Worm (Caenorhabditis elegans) whole organism, L4 larva: ENCODE measurements around the gene Y69H2.9.

Experiments used
- F37D6.2 ChIP-seq: sonication (generic microtip); optimal IDR thresholded peaks from 2 replicates; lab custom pipeline; 2016; ENCODE audit warnings: mild to moderate bottlenecking, missing genetic modification characterization, missing compliant biosample characterization
- T20F7.1 ChIP-seq: fragments of 200-800 bp; sonication (Bioruptor generic); optimal IDR thresholded peaks from 2 replicates; lab custom pipeline; 2018; ENCODE audit warnings: mild to moderate bottlenecking, missing genetic modification characterization, missing compliant biosample characterization
- Y48G9A.11 ChIP-seq: fragments of 200-800 bp; sonication (Bioruptor generic); IDR thresholded peaks from 2 replicates; pipeline ENCODE4 v1.3.6; 2022; ENCODE audit warnings: missing genetic modification reagents, missing genetic modification characterization, missing compliant biosample characterization
- Y5F2A.4 ChIP-seq: fragments of 200-800 bp; sonication (Bioruptor generic); optimal IDR thresholded peaks from 2 replicates; lab custom pipeline; 2018; ENCODE audit warnings: mild to moderate bottlenecking, missing genetic modification characterization, missing compliant biosample characterization
- ZK546.5 ChIP-seq, 2 experiments: sonication (generic microtip); optimal IDR thresholded peaks; 2 replicates each; lab custom pipeline; 2017; ENCODE audit warnings: missing biosample characterization in 2 of 2, missing genetic modification characterization in 2 of 2
- ama-1 ChIP-seq: fragments of 150-350 bp; optimal IDR thresholded peaks from 2 replicates; lab custom pipeline; 2014; ENCODE audit warnings: inconsistent platforms, mixed read lengths
- arid-1 ChIP-seq: fragments of 200-800 bp; sonication (Bioruptor generic); conservative IDR thresholded peaks from 2 replicates; pipeline ENCODE4 v1.3.6; 2022; ENCODE audit warnings: missing genetic modification reagents, missing genetic modification characterization, missing compliant biosample characterization
- ceh-28 ChIP-seq: fragments of 150-350 bp; optimal IDR thresholded peaks from 2 replicates; lab custom pipeline; 2014; ENCODE audit warnings: missing biosample characterization, missing genetic modification reagents, missing genetic modification characterization
- ceh-62 ChIP-seq: sonication (generic microtip); optimal IDR thresholded peaks from 2 replicates; lab custom pipeline; 2017; ENCODE audit warnings: missing biosample characterization, missing genetic modification characterization
- ceh-82 ChIP-seq: sonication (generic microtip); optimal IDR thresholded peaks from 2 replicates; lab custom pipeline; 2017; ENCODE audit warnings: missing biosample characterization, missing genetic modification characterization
- cey-2 ChIP-seq: sonication (generic microtip); optimal IDR thresholded peaks from 3 replicates; lab custom pipeline; 2017; ENCODE audit warnings: missing genetic modification characterization, mild to moderate bottlenecking, missing compliant biosample characterization, antibody characterized with exemption, borderline replicate concordance; ENCODE audit not compliant: insufficient read depth
- dmd-9 ChIP-seq: fragments of 200-800 bp; sonication (Bioruptor generic); IDR thresholded peaks from 2 replicates; pipeline ENCODE4 v1.3.6; 2022; ENCODE audit warnings: missing genetic modification reagents, missing genetic modification characterization, missing compliant biosample characterization
- dpl-1 ChIP-seq: fragments of 150-350 bp; optimal IDR thresholded peaks from 2 replicates; lab custom pipeline; 2014; ENCODE audit warnings: missing biosample characterization, missing genetic modification reagents, missing genetic modification characterization
- duxl-1 ChIP-seq: sonication (generic microtip); optimal IDR thresholded peaks from 2 replicates; lab custom pipeline; 2016; ENCODE audit warnings: mild to moderate bottlenecking, missing genetic modification characterization, moderate library complexity, missing compliant biosample characterization; ENCODE audit not compliant: poor library complexity
- dve-1 ChIP-seq: sonication (generic microtip); optimal IDR thresholded peaks from 2 replicates; lab custom pipeline; 2017; ENCODE audit warnings: antibody characterized with exemption, mild to moderate bottlenecking, missing genetic modification characterization, missing compliant biosample characterization; ENCODE audit not compliant: insufficient read depth
- egl-43 ChIP-seq: fragments of 200-800 bp; sonication (Bioruptor generic); IDR thresholded peaks from 2 replicates; pipeline ENCODE4 v1.3.6; 2022; ENCODE audit warnings: missing genetic modification reagents, missing genetic modification characterization, missing compliant biosample characterization
- fkh-10 ChIP-seq: fragments of 150-350 bp; optimal IDR thresholded peaks from 2 replicates; lab custom pipeline; 2014; ENCODE audit warnings: missing biosample characterization, missing genetic modification reagents, missing genetic modification characterization
- fos-1 ChIP-seq: fragments of 150-350 bp; optimal IDR thresholded peaks from 2 replicates; lab custom pipeline; 2014; ENCODE audit warnings: missing biosample characterization, missing genetic modification characterization
- gei-8 ChIP-seq: fragments of 200-800 bp; sonication (Bioruptor generic); optimal IDR thresholded peaks from 2 replicates; lab custom pipeline; 2018; ENCODE audit warnings: mild to moderate bottlenecking, missing genetic modification characterization, missing compliant biosample characterization
- hif-1 ChIP-seq, 2 experiments: sonication (generic microtip); optimal IDR thresholded peaks; 2 replicates each; lab custom pipeline; 2016 to 2017; ENCODE audit warnings: missing compliant biosample characterization in 2 of 2, missing genetic modification characterization in 2 of 2, missing genetic modification reagents in 2 of 2, missing genotype in 2 of 2, mild to moderate bottlenecking in 1 of 2
- hlh-11 ChIP-seq: fragments of 200-800 bp; sonication (Bioruptor generic); optimal IDR thresholded peaks from 2 replicates; lab custom pipeline; 2018; ENCODE audit warnings: mild to moderate bottlenecking, missing genetic modification characterization, missing compliant biosample characterization
- hlh-30 ChIP-seq: sonication (generic microtip); optimal IDR thresholded peaks from 2 replicates; lab custom pipeline; 2017; ENCODE audit warnings: antibody characterized with exemption, mild to moderate bottlenecking, missing genetic modification characterization, missing compliant biosample characterization; ENCODE audit not compliant: insufficient read depth
- lin-38 ChIP-seq: fragments of 200-800 bp; sonication (Bioruptor generic); IDR thresholded peaks from 2 replicates; pipeline ENCODE4 v1.3.6; 2022; ENCODE audit warnings: missing genetic modification reagents, missing genetic modification characterization, missing compliant biosample characterization
- lsy-2 ChIP-seq, 2 experiments: fragments of 150-350 bp in 1 of 2; sonication (generic microtip) in 1 of 2; optimal IDR thresholded peaks; 2 replicates each; lab custom pipeline; 2014 to 2017; ENCODE audit warnings: missing biosample characterization in 2 of 2, missing genetic modification characterization in 2 of 2
- madf-5 ChIP-seq, 2 experiments: fragments of 200-800 bp; sonication (Bioruptor generic); IDR thresholded peaks; 2 replicates each; pipeline ENCODE4 v1.3.6; 2022; ENCODE audit warnings: missing compliant biosample characterization in 2 of 2, missing genetic modification characterization in 2 of 2
- mep-1 ChIP-seq: fragments of 150-350 bp; sonication (generic microtip); optimal IDR thresholded peaks from 3 replicates; lab custom pipeline; 2014; ENCODE audit warnings: missing biosample characterization, missing genetic modification characterization
- nhr-25 ChIP-seq: sonication (generic microtip); optimal IDR thresholded peaks from 2 replicates; lab custom pipeline; 2017; ENCODE audit warnings: missing genetic modification characterization, mild to moderate bottlenecking, missing compliant biosample characterization, antibody characterized with exemption, moderate library complexity, borderline replicate concordance; ENCODE audit not compliant: insufficient read depth
- nhr-28 ChIP-seq: fragments of 150-350 bp; optimal IDR thresholded peaks from 2 replicates; lab custom pipeline; 2014; ENCODE audit warnings: missing biosample characterization, missing genetic modification characterization
- nhr-48 ChIP-seq: sonication (generic microtip); optimal IDR thresholded peaks from 2 replicates; lab custom pipeline; 2016; ENCODE audit warnings: mild to moderate bottlenecking, missing genetic modification characterization, missing compliant biosample characterization
- nhr-6 ChIP-seq: fragments of 150-350 bp; optimal IDR thresholded peaks from 2 replicates; lab custom pipeline; 2014; ENCODE audit warnings: missing biosample characterization, missing genetic modification characterization
- rbr-2 ChIP-seq: sonication (generic microtip); optimal IDR thresholded peaks from 2 replicates; lab custom pipeline; 2016; ENCODE audit warnings: missing genotype, missing genetic modification characterization, missing compliant biosample characterization
- set-16 ChIP-seq: fragments of 200-800 bp; sonication (Bioruptor generic); IDR thresholded peaks from 2 replicates; pipeline ENCODE4 v1.3.6; 2022; ENCODE audit warnings: missing genetic modification reagents, missing genetic modification characterization, missing compliant biosample characterization
- snpc-1.2 ChIP-seq: fragments of 200-800 bp; sonication (Bioruptor generic); IDR thresholded peaks from 2 replicates; pipeline ENCODE4 v1.3.6; 2022; ENCODE audit warnings: missing genetic modification reagents, missing genetic modification characterization, missing compliant biosample characterization
- spr-1 ChIP-seq: sonication (generic microtip); optimal IDR thresholded peaks from 2 replicates; lab custom pipeline; 2016; ENCODE audit warnings: mild to moderate bottlenecking, missing genetic modification characterization, missing compliant biosample characterization
- spr-3 ChIP-seq: fragments of 200-800 bp; sonication (Bioruptor generic); optimal IDR thresholded peaks from 2 replicates; lab custom pipeline; 2018; ENCODE audit warnings: mild to moderate bottlenecking, missing genetic modification characterization, missing compliant biosample characterization
- unc-39 ChIP-seq: sonication (generic microtip); optimal IDR thresholded peaks from 2 replicates; lab custom pipeline; 2017; ENCODE audit warnings: missing biosample characterization, missing genetic modification characterization
- unc-62 ChIP-seq, 3 experiments: fragments of 150-350 bp in 1 of 3; sonication (generic microtip); optimal IDR thresholded peaks in 2 of 3; peaks in 1 of 3; 1 replicate in 1 of 3; 2 replicates in 2 of 3; lab custom pipeline; 2014 to 2017; ENCODE audit warnings: missing biosample characterization in 3 of 3, missing genetic modification characterization in 3 of 3, missing genetic modification reagents in 3 of 3, missing genotype in 1 of 3
- zfp-2 ChIP-seq: sonication (generic microtip); optimal IDR thresholded peaks from 2 replicates; lab custom pipeline; 2016; ENCODE audit warnings: mild to moderate bottlenecking, missing genetic modification characterization, missing compliant biosample characterization
- ztf-11 ChIP-seq: fragments of 150-350 bp; optimal IDR thresholded peaks from 2 replicates; lab custom pipeline; 2014; ENCODE audit warnings: missing biosample characterization, missing genetic modification characterization
- ztf-7 ChIP-seq: fragments of 150-350 bp; optimal IDR thresholded peaks from 2 replicates; lab custom pipeline; 2014; ENCODE audit warnings: missing biosample characterization, missing genetic modification characterization

Gene Y69H2.9

ce11 chrV:18671811-18672210 lies 29.5 kb upstream of the Y69H2.9 start:
- TF ChIP-seq duxl-1 (tag; lab: Kevin White, UChicago): no peak
- no peak for TF ChIP-seq fkh-10 (GFP tag; lab: Kevin White, UChicago)
- TF ChIP-seq snpc-1.2 (GFP tag; lab: Robert Waterston, UW): 0 out of 2 replicates have a peak, but pooled peaks have one; percentile 18
- peak in 1 of 2 experiments; percentile 58 for TF ChIP-seq unc-62 (GFP tag; optimal IDR thresholded peaks at IDR 0.05 in 1 of 2; lab: Kevin White, UChicago)
- TF ChIP-seq unc-62 (tag; optimal IDR thresholded peaks at IDR 0.05; lab: Kevin White, UChicago): no peak
- no peak for TF ChIP-seq cey-2
- TF ChIP-seq hlh-11 (tag; lab: Kevin White, UChicago): no peak
- no peak for TF ChIP-seq nhr-6 (tag; lab: Kevin White, UChicago)
- TF ChIP-seq ztf-7 (tag; lab: Kevin White, UChicago): no peak
- TF ChIP-seq egl-43 (GFP tag; lab: Robert Waterston, UW): no peak
- TF ChIP-seq dmd-9: 0 out of 2 replicates have a peak, but pooled peaks have one; percentile 9
- TF ChIP-seq T20F7.1 (GFP tag; lab: Kevin White, UChicago): no peak
- TF ChIP-seq set-16: 0 out of 2 replicates have a peak, but pooled peaks have one; percentile 21
- TF ChIP-seq gei-8 (GFP tag; lab: Kevin White, UChicago): no peak

- TF ChIP-seq ZK546.5 (tag; optimal IDR thresholded peaks at IDR 0.05; lab: Kevin White, UChicago) (no peak), nhr-28 (tag; lab: Kevin White, UChicago) (no peak), ceh-62 (tag; lab: Kevin White, UChicago) (no peak), set-16 (peak; percentile 70; the same call in 1 of the 2 replicates), hlh-30 (tag; lab: Kevin White, UChicago) (no peak)
These were observed 27.0 kb upstream of the Y69H2.9 start for ce11 chrV:18674367-18674766.

- TF ChIP-seq ceh-28: peak; percentile 37
- TF ChIP-seq, all 104 proteins: peak for 1; not testable (repeated sequence) for 103
These were observed 25.9 kb upstream of the Y69H2.9 start for ce11 chrV:18675390-18675789.

ce11 chrV:18684455-18684987 lies 16.8 kb upstream of the Y69H2.9 start, which contains the start of gene Y69H2.17:
Y69H2.17 (plus strand) TSS chrV:18684937.
- TF ChIP-seq nhr-25 (tag; lab: Kevin White, UChicago) (no peak), unc-62 (GFP tag; optimal IDR thresholded peaks at IDR 0.05 in 1 of 2; lab: Kevin White, UChicago) (peak in 1 of 2 experiments; percentile 30), unc-62 (tag; optimal IDR thresholded peaks at IDR 0.05; lab: Kevin White, UChicago) (no peak), spr-1 (no peak), zfp-2 (tag; lab: Kevin White, UChicago) (no peak)

- TF ChIP-seq spr-3 (GFP tag; lab: Kevin White, UChicago): no peak
- TF ChIP-seq unc-39 (tag; lab: Kevin White, UChicago): no peak
- TF ChIP-seq ceh-82 (tag; lab: Kevin White, UChicago): no peak
These were observed 14.0 kb upstream of the Y69H2.9 start for ce11 chrV:18687361-18687760.

ce11 chrV:18689681-18690080 lies 11.7 kb upstream of the Y69H2.9 start, which contains the start of the genes ubc-19 and Y69H2.7:
ubc-19 (minus strand) TSS chrV:18689762.
Y69H2.7 (plus strand) TSS chrV:18689989.
- peak in 1 of 2 experiments; percentile 55 for TF ChIP-seq lsy-2 (tag; optimal IDR thresholded peaks at IDR 0.05; lab: Kevin White, UChicago)
- TF ChIP-seq fkh-10 (GFP tag; lab: Kevin White, UChicago): no peak
- TF ChIP-seq mep-1 (tag; lab: Kevin White, UChicago): peak; percentile 26
- no peak for TF ChIP-seq madf-5 (GFP tag; IDR thresholded peaks at IDR 0.05; lab: Robert Waterston, UW)
- TF ChIP-seq Y5F2A.4 (GFP tag; lab: Kevin White, UChicago): no peak
- TF ChIP-seq lin-38 (GFP tag; lab: Robert Waterston, UW): peak; percentile 33; the same call in 1 of the 2 replicates
- TF ChIP-seq F37D6.2 (tag; lab: Kevin White, UChicago): no peak
- peak in 1 of 2 experiments; percentile 88 for TF ChIP-seq unc-62 (GFP tag; optimal IDR thresholded peaks at IDR 0.05 in 1 of 2; lab: Kevin White, UChicago)
- no peak for TF ChIP-seq unc-62 (tag; optimal IDR thresholded peaks at IDR 0.05; lab: Kevin White, UChicago)
- TF ChIP-seq rbr-2 (tag; lab: Kevin White, UChicago): peak; percentile 17
- peak; percentile 31 for TF ChIP-seq dve-1
- TF ChIP-seq ama-1 (lab: Kevin White, UChicago): no peak
- TF ChIP-seq hif-1 (tag; optimal IDR thresholded peaks at IDR 0.05; lab: Kevin White, UChicago): no peak
- TF ChIP-seq ztf-11 (tag; lab: Kevin White, UChicago): no peak
- TF ChIP-seq Y48G9A.11 (GFP tag; lab: Robert Waterston, UW): no peak
- TF ChIP-seq fos-1: no peak
- no peak for TF ChIP-seq arid-1
- peak; percentile 59 for TF ChIP-seq dpl-1 (GFP tag; lab: Kevin White, UChicago)
- no peak for TF ChIP-seq nhr-48 (tag; lab: Kevin White, UChicago)
